Worm (Caenorhabditis elegans): Measurements from ENCODE around the gene ZK1055.2.

Gene ZK1055.2

ce11 chrV:6602556-6603062, 12.2 kb downstream of the ZK1055.2 start, which contains the start of gene ZK1055.6:
TSS of gene ZK1055.6 (minus strand) at chrV:6602606.
- TF ChIP-seq ref-1 (GFP tag; conservative IDR thresholded peaks at IDR 0.05) (no peak), ztf-23 (GFP tag; IDR thresholded peaks at IDR 0.05) (no peak), cog-1 (tag; optimal IDR thresholded peaks at IDR 0.05) (no peak), tab-1 (GFP tag; IDR thresholded peaks at IDR 0.05) (no peak), flt-1 (GFP tag; IDR thresholded peaks at IDR 0.05) (no peak), med-1 (GFP tag; optimal IDR thresholded peaks at IDR 0.05; ENCODE audit: insufficient read depth) (no peak), T22C8.4 (GFP tag; IDR thresholded peaks at IDR 0.05) (no peak), ztf-29 (GFP tag; IDR thresholded peaks at IDR 0.05) (no peak), klf-2 (GFP tag; conservative IDR thresholded peaks at IDR 0.05) (no peak)

ce11 chrV:6605275-6605674, 14.9 kb downstream of the ZK1055.2 start, which contains the start of gene ZK1055.7:
TSS of gene ZK1055.7 (minus strand) at chrV:6605375.
- TF ChIP-seq flt-1 (GFP tag; IDR thresholded peaks at IDR 0.05) (no peak), tab-1 (GFP tag; IDR thresholded peaks at IDR 0.05) (no peak), cog-1 (tag; optimal IDR thresholded peaks at IDR 0.05) (no peak), T22C8.4 (GFP tag; IDR thresholded peaks at IDR 0.05) (no peak), ztf-29 (GFP tag; IDR thresholded peaks at IDR 0.05) (no peak), klf-2 (GFP tag; conservative IDR thresholded peaks at IDR 0.05) (no peak), med-1 (GFP tag; optimal IDR thresholded peaks at IDR 0.05; ENCODE audit: insufficient read depth) (no peak), ref-1 (GFP tag; conservative IDR thresholded peaks at IDR 0.05) (no peak), ztf-23 (GFP tag; IDR thresholded peaks at IDR 0.05) (no peak)

- TF ChIP-seq cog-1 (tag; optimal IDR thresholded peaks at IDR 0.05) (no peak), med-1 (GFP tag; optimal IDR thresholded peaks at IDR 0.05; ENCODE audit: insufficient read depth) (no peak), flt-1 (GFP tag; IDR thresholded peaks at IDR 0.05) (no peak), T22C8.4 (GFP tag; IDR thresholded peaks at IDR 0.05) (no peak), ztf-23 (GFP tag; IDR thresholded peaks at IDR 0.05) (no peak), tab-1 (GFP tag; IDR thresholded peaks at IDR 0.05) (no peak), ref-1 (GFP tag; conservative IDR thresholded peaks at IDR 0.05) (no peak), klf-2 (GFP tag; conservative IDR thresholded peaks at IDR 0.05) (no peak), ztf-29 (GFP tag; IDR thresholded peaks at IDR 0.05) (no peak)
Observed at ce11 chrV:6606197-6606596, 15.8 kb downstream of the ZK1055.2 start.

ce11 chrV:6611058-6611457, 20.7 kb downstream of the ZK1055.2 start, which contains the start of gene gon-14:
TSS of gene gon-14 (minus strand) at chrV:6611158.
- TF ChIP-seq cog-1 (tag; optimal IDR thresholded peaks at IDR 0.05) = no peak
- TF ChIP-seq klf-2 (GFP tag; conservative IDR thresholded peaks at IDR 0.05) = no peak
- TF ChIP-seq med-1 (GFP tag; optimal IDR thresholded peaks at IDR 0.05; ENCODE audit: insufficient read depth) = no peak
- TF ChIP-seq flt-1 (GFP tag; IDR thresholded peaks at IDR 0.05) = no peak
- TF ChIP-seq ztf-29 (GFP tag; IDR thresholded peaks at IDR 0.05) = no peak
- TF ChIP-seq ref-1 (GFP tag; conservative IDR thresholded peaks at IDR 0.05) = no peak
- TF ChIP-seq T22C8.4 (GFP tag; IDR thresholded peaks at IDR 0.05) = no peak
- no peak for TF ChIP-seq tab-1 (GFP tag; IDR thresholded peaks at IDR 0.05)
- no peak for TF ChIP-seq ztf-23 (GFP tag; IDR thresholded peaks at IDR 0.05)

- TF ChIP-seq flt-1 (GFP tag; IDR thresholded peaks at IDR 0.05) (no peak), ref-1 (GFP tag; conservative IDR thresholded peaks at IDR 0.05) (no peak), ztf-29 (GFP tag; IDR thresholded peaks at IDR 0.05) (no peak)
Observed at ce11 chrV:6611504-6611903, 21.1 kb downstream of the ZK1055.2 start.

ce11 chrV:6614152-6614734, 23.9 kb downstream of the ZK1055.2 start, which contains the start of gene cpr-4:
TSS of gene cpr-4 (plus strand) at chrV:6614674.
- no peak for TF ChIP-seq flt-1 (GFP tag; IDR thresholded peaks at IDR 0.05)
- TF ChIP-seq med-1 (GFP tag; optimal IDR thresholded peaks at IDR 0.05; ENCODE audit: insufficient read depth) = no peak
- TF ChIP-seq tab-1 (GFP tag; IDR thresholded peaks at IDR 0.05) = no peak
- no peak for TF ChIP-seq ref-1 (GFP tag; conservative IDR thresholded peaks at IDR 0.05)
- TF ChIP-seq ztf-23 (GFP tag; IDR thresholded peaks at IDR 0.05) = no peak
- no peak for TF ChIP-seq T22C8.4 (GFP tag; IDR thresholded peaks at IDR 0.05)

ce11 chrV:6614968-6615367, 24.6 kb downstream of the ZK1055.2 start:
- TF ChIP-seq ref-1 (GFP tag; conservative IDR thresholded peaks at IDR 0.05) = no peak
- no peak for TF ChIP-seq ztf-23 (GFP tag; IDR thresholded peaks at IDR 0.05)
- TF ChIP-seq T22C8.4 (GFP tag; IDR thresholded peaks at IDR 0.05) = no peak
- TF ChIP-seq med-1 (GFP tag; optimal IDR thresholded peaks at IDR 0.05; ENCODE audit: insufficient read depth) = no peak
- no peak for TF ChIP-seq tab-1 (GFP tag; IDR thresholded peaks at IDR 0.05)
- TF ChIP-seq flt-1 (GFP tag; IDR thresholded peaks at IDR 0.05) = no peak
- TF ChIP-seq ztf-29 (GFP tag; IDR thresholded peaks at IDR 0.05) = no peak
- no peak for TF ChIP-seq cog-1 (tag; optimal IDR thresholded peaks at IDR 0.05)

- no peak for TF ChIP-seq klf-2 (GFP tag; conservative IDR thresholded peaks at IDR 0.05)
- no peak for TF ChIP-seq T22C8.4 (GFP tag; IDR thresholded peaks at IDR 0.05)
- TF ChIP-seq flt-1 (GFP tag; IDR thresholded peaks at IDR 0.05) = no peak
- TF ChIP-seq ztf-23 (GFP tag; IDR thresholded peaks at IDR 0.05) = no peak
- no peak for TF ChIP-seq tab-1 (GFP tag; IDR thresholded peaks at IDR 0.05)
- TF ChIP-seq cog-1 (tag; optimal IDR thresholded peaks at IDR 0.05) = no peak
- no peak for TF ChIP-seq ref-1 (GFP tag; conservative IDR thresholded peaks at IDR 0.05)
- TF ChIP-seq med-1 (GFP tag; optimal IDR thresholded peaks at IDR 0.05; ENCODE audit: insufficient read depth) = no peak
- no peak for TF ChIP-seq ztf-29 (GFP tag; IDR thresholded peaks at IDR 0.05)
Observed at ce11 chrV:6616294-6616693, 25.9 kb downstream of the ZK1055.2 start.

ce11 chrV:6620809-6621208, 30.4 kb downstream of the ZK1055.2 start:
- TF ChIP-seq T22C8.4 (GFP tag; IDR thresholded peaks at IDR 0.05) (no peak), med-1 (GFP tag; optimal IDR thresholded peaks at IDR 0.05; ENCODE audit: insufficient read depth) (no peak), ztf-29 (GFP tag; IDR thresholded peaks at IDR 0.05) (no peak), flt-1 (GFP tag; IDR thresholded peaks at IDR 0.05) (no peak), ztf-23 (GFP tag; IDR thresholded peaks at IDR 0.05) (no peak), ref-1 (GFP tag; conservative IDR thresholded peaks at IDR 0.05) (no peak), klf-2 (GFP tag; conservative IDR thresholded peaks at IDR 0.05) (no peak), cog-1 (tag; optimal IDR thresholded peaks at IDR 0.05) (no peak), tab-1 (GFP tag; IDR thresholded peaks at IDR 0.05) (no peak)

All from whole organism, midembryonic.